Fruit fly (Drosophila melanogaster) whole organism, embryonic: ENCODE results near the gene D12.

ENCODE experiments used
- ATbp ChIP-seq: fragments of 200-800 bp; sonication (Bioruptor generic); optimal IDR thresholded peaks from 2 replicates; lab custom pipeline; 2017; ENCODE audit warnings: missing biosample characterization, mild to moderate bottlenecking, missing genetic modification characterization, missing genetic modification reagents
- Atf3 ChIP-seq: fragments of 200-800 bp; sonication (Bioruptor generic); optimal IDR thresholded peaks from 3 replicates; lab custom pipeline; 2016; ENCODE audit warnings: missing biosample characterization, missing genetic modification characterization
- B-H2 ChIP-seq: fragments of 200-800 bp; sonication (Bioruptor generic); optimal IDR thresholded peaks from 2 replicates; lab custom pipeline; 2018; ENCODE audit warnings: missing biosample characterization, mild to moderate bottlenecking, missing genetic modification characterization
- CG1024 ChIP-seq: fragments of 200-800 bp; sonication (Bioruptor generic); IDR thresholded peaks from 2 replicates; pipeline ENCODE4 v1.3.6; 2022; ENCODE audit warnings: missing biosample characterization, missing genetic modification characterization
- CG10267 ChIP-seq: fragments of 200-800 bp; sonication (Bioruptor generic); optimal IDR thresholded peaks from 2 replicates; lab custom pipeline; 2018; ENCODE audit warnings: missing biosample characterization, mild to moderate bottlenecking, missing genetic modification characterization, moderate library complexity
- CG10959 ChIP-seq: fragments of 200-800 bp; sonication (Bioruptor generic); IDR thresholded peaks from 2 replicates; pipeline ENCODE4 v1.3.6; 2022; ENCODE audit warnings: missing biosample characterization, missing genetic modification characterization
- CG10979 ChIP-seq: fragments of 200-800 bp; sonication (Bioruptor generic); optimal IDR thresholded peaks from 2 replicates; lab custom pipeline; 2018; ENCODE audit warnings: missing biosample characterization, mild to moderate bottlenecking, missing genetic modification characterization, moderate library complexity
- CG11085 ChIP-seq: fragments of 200-800 bp; sonication (Bioruptor generic); IDR thresholded peaks from 2 replicates; pipeline ENCODE4 v1.3.6; 2022; ENCODE audit warnings: missing biosample characterization, missing genetic modification characterization
- CG12071 ChIP-seq: fragments of 200-800 bp; sonication (Bioruptor generic); optimal IDR thresholded peaks from 3 replicates; lab custom pipeline; 2018; ENCODE audit warnings: missing biosample characterization, mild to moderate bottlenecking, missing genetic modification characterization
- CG13624 ChIP-seq: fragments of 200-800 bp; sonication (Bioruptor generic); optimal IDR thresholded peaks from 2 replicates; lab custom pipeline; 2016; ENCODE audit warnings: missing biosample characterization, missing genetic modification characterization
- CG14667 ChIP-seq: fragments of 200-800 bp; sonication (Bioruptor generic); IDR thresholded peaks from 2 replicates; pipeline ENCODE4 v1.3.6; 2022; ENCODE audit warnings: missing biosample characterization, missing genetic modification characterization
- CG15601 ChIP-seq: fragments of 200-800 bp; sonication (Bioruptor generic); optimal IDR thresholded peaks from 3 replicates; lab custom pipeline; 2019; ENCODE audit warnings: missing biosample characterization, mild to moderate bottlenecking, missing genetic modification characterization, moderate library complexity
- CG1603 ChIP-seq: fragments of 200-800 bp; sonication (Bioruptor generic); optimal IDR thresholded peaks from 2 replicates; lab custom pipeline; 2019; ENCODE audit warnings: missing biosample characterization, mild to moderate bottlenecking, missing genetic modification characterization, moderate library complexity
- CG17385 ChIP-seq: fragments of 200-800 bp; sonication (Bioruptor generic); optimal IDR thresholded peaks from 3 replicates; lab custom pipeline; 2018; ENCODE audit warnings: missing biosample characterization, mild to moderate bottlenecking, missing genetic modification characterization
- CG3995 ChIP-seq: fragments of 200-800 bp; sonication (Bioruptor generic); optimal IDR thresholded peaks from 3 replicates; lab custom pipeline; 2016; ENCODE audit warnings: missing biosample characterization, missing genetic modification characterization
- CG4404 ChIP-seq: fragments of 200-800 bp; sonication (Bioruptor generic); IDR thresholded peaks from 2 replicates; pipeline ENCODE4 v1.3.6; 2022; ENCODE audit warnings: missing biosample characterization, missing genetic modification characterization
- CG7786 ChIP-seq: fragments of 200-800 bp; sonication (Bioruptor generic); optimal IDR thresholded peaks from 2 replicates; lab custom pipeline; 2016; ENCODE audit warnings: missing biosample characterization, missing genetic modification characterization
- CG8290 ChIP-seq, 3 experiments: fragments of 200-800 bp; sonication (Bioruptor generic); optimal IDR thresholded peaks; 2 replicates each; lab custom pipeline; 2016 to 2019; ENCODE audit warnings: missing biosample characterization in 3 of 3, missing genetic modification characterization in 3 of 3, mild to moderate bottlenecking in 2 of 3, moderate library complexity in 1 of 3
- CG9932 ChIP-seq: fragments of 200-800 bp; sonication (Bioruptor generic); IDR thresholded peaks from 2 replicates; pipeline ENCODE4 v1.3.6; 2022; ENCODE audit warnings: missing biosample characterization, missing genetic modification characterization
- Dbx ChIP-seq: fragments of 200-800 bp; sonication (Bioruptor generic); IDR thresholded peaks from 3 replicates; pipeline ENCODE4 v1.3.6; 2022; ENCODE audit warnings: missing biosample characterization, missing genetic modification characterization
- Dfd ChIP-seq, 2 experiments: fragments of >200 bp; optimal IDR thresholded peaks; 2 replicates each; lab custom pipeline; 2017; ENCODE audit warnings: missing biosample characterization in 2 of 2, missing genetic modification characterization in 2 of 2
- Fer1 ChIP-seq: fragments of 200-800 bp; sonication (Bioruptor generic); optimal IDR thresholded peaks from 2 replicates; lab custom pipeline; 2017; ENCODE audit warnings: missing biosample characterization, mild to moderate bottlenecking, missing genetic modification characterization
- HLH3B ChIP-seq: fragments of 200-800 bp; sonication (Bioruptor generic); IDR thresholded peaks from 2 replicates; pipeline ENCODE4 v1.3.6; 2022; ENCODE audit warnings: missing biosample characterization, missing genetic modification characterization
- Hey ChIP-seq: fragments of 200-800 bp; sonication (Bioruptor generic); optimal IDR thresholded peaks from 3 replicates; lab custom pipeline; 2018; ENCODE audit warnings: missing biosample characterization, mild to moderate bottlenecking, missing genetic modification characterization
- Hmr ChIP-seq: fragments of 200-800 bp; sonication (Bioruptor generic); optimal IDR thresholded peaks from 3 replicates; lab custom pipeline; 2017; ENCODE audit warnings: mild to moderate bottlenecking, missing biosample characterization, missing genetic modification reagents, missing genetic modification characterization
- Hr39 ChIP-seq: fragments of >200 bp; optimal IDR thresholded peaks from 2 replicates; lab custom pipeline; 2017
- Hsf ChIP-seq: fragments of 200-800 bp; sonication (Bioruptor generic); optimal IDR thresholded peaks from 3 replicates; lab custom pipeline; 2016; ENCODE audit warnings: missing biosample characterization, missing genetic modification characterization
- Meics ChIP-seq: fragments of 200-800 bp; sonication (Bioruptor generic); optimal IDR thresholded peaks from 2 replicates; lab custom pipeline; 2017; ENCODE audit warnings: missing biosample characterization, mild to moderate bottlenecking, missing genetic modification characterization
- Optix ChIP-seq: fragments of 200-800 bp; sonication (Bioruptor generic); IDR thresholded peaks from 3 replicates; pipeline ENCODE4 v1.3.6; 2022; ENCODE audit warnings: missing biosample characterization, missing genetic modification characterization
- Ravus ChIP-seq: fragments of 200-800 bp; sonication (Bioruptor generic); IDR thresholded peaks from 2 replicates; pipeline ENCODE4 v1.3.6; 2022; ENCODE audit warnings: missing biosample characterization, missing genetic modification characterization
- Sin3A ChIP-seq: fragments of >200 bp; optimal IDR thresholded peaks from 2 replicates; lab custom pipeline; 2018
- Taf1 ChIP-seq: fragments of 200-800 bp; sonication (Bioruptor generic); IDR thresholded peaks from 2 replicates; pipeline ENCODE4 v1.3.6; 2022; ENCODE audit warnings: missing biosample characterization, missing genetic modification characterization
- ab ChIP-seq: fragments of 200-800 bp; sonication (Bioruptor generic); optimal IDR thresholded peaks from 2 replicates; lab custom pipeline; 2016; ENCODE audit warnings: missing biosample characterization, missing genetic modification characterization
- ac ChIP-seq: fragments of 200-800 bp; sonication (Bioruptor generic); optimal IDR thresholded peaks from 3 replicates; lab custom pipeline; 2017; ENCODE audit warnings: missing biosample characterization, mild to moderate bottlenecking, missing genetic modification characterization
- fd96Cb ChIP-seq: fragments of 200-800 bp; sonication (Bioruptor generic); optimal IDR thresholded peaks from 2 replicates; lab custom pipeline; 2018; ENCODE audit warnings: missing biosample characterization, mild to moderate bottlenecking, missing genetic modification characterization, moderate library complexity
- gcm ChIP-seq: fragments of 200-800 bp; sonication (Bioruptor generic); optimal IDR thresholded peaks from 2 replicates; lab custom pipeline; 2019; ENCODE audit warnings: missing biosample characterization, mild to moderate bottlenecking, missing genetic modification characterization, moderate library complexity
- grau ChIP-seq: fragments of 200-800 bp; optimal IDR thresholded peaks from 3 replicates; lab custom pipeline; 2019; ENCODE audit warnings: missing biosample characterization, mild to moderate bottlenecking, missing genetic modification characterization, moderate library complexity
- gro ChIP-seq: fragments of 200-800 bp; sonication (Bioruptor generic); optimal IDR thresholded peaks from 2 replicates; lab custom pipeline; 2016; ENCODE audit warnings: missing biosample characterization, missing genetic modification characterization
- her ChIP-seq: fragments of 200-800 bp; sonication (Bioruptor generic); optimal IDR thresholded peaks from 2 replicates; lab custom pipeline; 2016; ENCODE audit warnings: missing biosample characterization, missing genetic modification characterization
- inv ChIP-seq: fragments of 200-800 bp; sonication (Bioruptor generic); IDR thresholded peaks from 2 replicates; pipeline ENCODE4 v1.3.6; 2022; ENCODE audit warnings: missing biosample characterization, missing genetic modification characterization; ENCODE audit not compliant: partially characterized antibody
- jigr1 ChIP-seq: fragments of 200-800 bp; sonication (Bioruptor generic); IDR thresholded peaks from 3 replicates; pipeline ENCODE4 v1.3.6; 2022; ENCODE audit warnings: missing biosample characterization, missing genetic modification characterization
- lov ChIP-seq, 2 experiments: fragments of 200-800 bp in 1 of 2; fragments of >200 bp in 1 of 2; sonication (Bioruptor generic) in 1 of 2; IDR thresholded peaks in 1 of 2; optimal IDR thresholded peaks in 1 of 2; 2 replicates in 1 of 2; 3 replicates in 1 of 2; pipeline versions ENCODE4 v1.3.6 to Lab custom; 2017 to 2022; ENCODE audit warnings: missing biosample characterization in 1 of 2, missing genetic modification characterization in 1 of 2
- nmo ChIP-seq: fragments of 200-800 bp; sonication (Bioruptor generic); optimal IDR thresholded peaks from 2 replicates; lab custom pipeline; 2018; ENCODE audit warnings: missing biosample characterization, mild to moderate bottlenecking, missing genetic modification characterization, moderate library complexity
- pfk ChIP-seq: fragments of 200-800 bp; sonication (Bioruptor generic); optimal IDR thresholded peaks from 2 replicates; lab custom pipeline; 2018; ENCODE audit warnings: missing biosample characterization, mild to moderate bottlenecking, missing genetic modification characterization, moderate library complexity
- ranshi ChIP-seq: fragments of 200-800 bp; sonication (Bioruptor generic); IDR thresholded peaks from 2 replicates; pipeline ENCODE4 v1.3.6; 2022; ENCODE audit warnings: missing biosample characterization, missing genetic modification characterization
- schlank ChIP-seq: fragments of 200-800 bp; sonication (Bioruptor generic); optimal IDR thresholded peaks from 2 replicates; lab custom pipeline; 2018; ENCODE audit warnings: missing biosample characterization, mild to moderate bottlenecking, missing genetic modification characterization
- scrt ChIP-seq: fragments of 200-800 bp; sonication (Bioruptor generic); optimal IDR thresholded peaks from 2 replicates; lab custom pipeline; 2018; ENCODE audit warnings: missing biosample characterization, mild to moderate bottlenecking, missing genetic modification characterization, moderate library complexity
- ssp ChIP-seq: fragments of 200-800 bp; sonication (Bioruptor generic); IDR thresholded peaks from 2 replicates; pipeline ENCODE4 v1.3.6; 2022; ENCODE audit warnings: missing biosample characterization, missing genetic modification characterization
- tin ChIP-seq: fragments of 200-800 bp; sonication (Bioruptor generic); optimal IDR thresholded peaks from 3 replicates; lab custom pipeline; 2016; ENCODE audit warnings: missing biosample characterization, missing genetic modification characterization
- ttk ChIP-seq: fragments of 200-800 bp; sonication (Bioruptor generic); IDR thresholded peaks from 2 replicates; pipeline ENCODE4 v2.1.2; 2022; ENCODE audit warnings: missing biosample characterization, missing genetic modification characterization
- tx ChIP-seq: fragments of 200-800 bp; sonication (Bioruptor generic); optimal IDR thresholded peaks from 2 replicates; lab custom pipeline; 2016; ENCODE audit warnings: missing biosample characterization, missing genetic modification characterization
- unpg ChIP-seq: fragments of 200-800 bp; sonication (Bioruptor generic); optimal IDR thresholded peaks from 3 replicates; lab custom pipeline; 2018; ENCODE audit warnings: missing biosample characterization, mild to moderate bottlenecking, missing genetic modification characterization, moderate library complexity

The D12 gene

dm6 chr2L:8437176-8437575, at the start of gene D12, which contains the start of gene Chrac-14:
TSS of gene D12 (minus strand) at chr2L:8437365.
TSS of gene Chrac-14 (plus strand) at chr2L:8437405.
- TF ChIP-seq CG9932 (GFP tag; lab: Robert Waterston, UW) (peak; percentile 39; the same call in 1 of the 2 replicates), Hsf (GFP tag; lab: Kevin White, UChicago) (no peak), her (GFP tag; lab: Kevin White, UChicago) (peak; percentile 2), Taf1 (GFP tag; lab: Robert Waterston, UW) (no peak), CG10267 (peak; percentile 93), gcm (GFP tag; lab: Kevin White, UChicago) (no peak), HLH3B (GFP tag; lab: Robert Waterston, UW) (no peak), jigr1 (GFP tag; lab: Robert Waterston, UW) (no peak), inv (GFP tag; lab: Robert Waterston, UW) (no peak), CG7786 (GFP tag; lab: Kevin White, UChicago) (peak; percentile 14), ssp (GFP tag; lab: Robert Waterston, UW) (no peak), fd96Cb (tag; lab: Kevin White, UChicago) (no peak), CG1024 (GFP tag; lab: Robert Waterston, UW) (no peak), tin (GFP tag; lab: Kevin White, UChicago) (peak; percentile 27), ac (no peak), ab (GFP tag; lab: Kevin White, UChicago) (no peak), tx (GFP tag; lab: Kevin White, UChicago) (no peak), nmo (GFP tag; lab: Kevin White, UChicago) (no peak), CG10959 (GFP tag; lab: Robert Waterston, UW) (no peak), CG1603 (tag; lab: Kevin White, UChicago) (peak; percentile 65), CG8290 (GFP tag; optimal IDR thresholded peaks at IDR 0.05; lab: Kevin White, UChicago) (no peak), CG8290 (tag; optimal IDR thresholded peaks at IDR 0.05; lab: Kevin White, UChicago) (no peak), lov (optimal IDR thresholded peaks at IDR 0.05; lab: Kevin White, UChicago) (no peak), lov (GFP tag; IDR thresholded peaks at IDR 0.05; lab: Robert Waterston, UW) (no peak), CG13624 (GFP tag; lab: Kevin White, UChicago) (no peak), CG11085 (GFP tag; lab: Robert Waterston, UW) (no peak), CG14667 (GFP tag; lab: Robert Waterston, UW) (no peak), Meics (GFP tag; lab: Kevin White, UChicago) (no peak), CG10979 (tag; lab: Kevin White, UChicago) (no peak), ttk (GFP tag; lab: Robert Waterston, UW) (no peak), gro (no peak), Atf3 (GFP tag; lab: Kevin White, UChicago) (no peak), ranshi (GFP tag; lab: Robert Waterston, UW) (no peak), B-H2 (GFP tag; lab: Kevin White, UChicago) (peak; percentile 15), CG4404 (GFP tag; lab: Robert Waterston, UW) (no peak), CG17385 (GFP tag; lab: Kevin White, UChicago) (no peak), pfk (GFP tag; lab: Kevin White, UChicago) (no peak), unpg (GFP tag; lab: Kevin White, UChicago) (no peak), CG12071 (no peak), grau (tag; lab: Kevin White, UChicago) (no peak), Fer1 (GFP tag; lab: Kevin White, UChicago) (no peak), CG15601 (no peak), schlank (tag; lab: Kevin White, UChicago) (no peak), Dfd (GFP tag; optimal IDR thresholded peaks at IDR 0.05; lab: Kevin White, UChicago) (no peak), Hr39 (no peak), CG3995 (peak; percentile 92), Optix (GFP tag; lab: Robert Waterston, UW) (no peak), Ravus (GFP tag; lab: Robert Waterston, UW) (no peak), scrt (no peak), Hmr (GFP tag; lab: Kevin White, UChicago) (no peak), Hey (tag; lab: Kevin White, UChicago) (no peak), Dbx (GFP tag; lab: Robert Waterston, UW) (no peak; the same call in 2 of the 3 replicates), Sin3A (lab: Kevin White, UChicago) (peak; percentile 50), ATbp (no peak)
